Worm (Caenorhabditis elegans) whole organism, mixed stage, embryonic: ENCODE data around the gene K02D10.4.

Experiments used
- M03D4.4 ChIP-seq: sonication (generic microtip); optimal IDR thresholded peaks from 2 replicates; lab custom pipeline; 2017; ENCODE audit warnings: mild to moderate bottlenecking, missing genetic modification characterization, missing compliant biosample characterization
- blmp-1 ChIP-seq: fragments of 150-350 bp; optimal IDR thresholded peaks from 2 replicates; lab custom pipeline; 2014; ENCODE audit warnings: missing biosample characterization, missing genetic modification characterization
- elt-3 ChIP-seq: fragments of 150-350 bp; optimal IDR thresholded peaks from 2 replicates; lab custom pipeline; 2014; ENCODE audit warnings: missing biosample characterization, missing genetic modification characterization
- nhr-28 ChIP-seq: fragments of 150-350 bp; optimal IDR thresholded peaks from 2 replicates; lab custom pipeline; 2014; ENCODE audit warnings: missing biosample characterization, missing genetic modification characterization
- sem-2 ChIP-seq: fragments of 200-800 bp; sonication (Bioruptor generic); optimal IDR thresholded peaks from 2 replicates; lab custom pipeline; 2018; ENCODE audit warnings: mild to moderate bottlenecking, missing genetic modification characterization, missing compliant biosample characterization
- unc-62 ChIP-seq: fragments of 150-350 bp; optimal IDR thresholded peaks from 2 replicates; lab custom pipeline; 2014; ENCODE audit warnings: missing biosample characterization, missing genetic modification reagents, missing genetic modification characterization

ce11 chrIII:8784500-8784899 is 4.7 kb upstream of the K02D10.4 start:
- TF ChIP-seq M03D4.4 (tag; lab: Kevin White, UChicago) (no peak), unc-62 (GFP tag; lab: Kevin White, UChicago) (no peak), elt-3 (tag; lab: Kevin White, UChicago) (no peak), sem-2 (GFP tag; lab: Kevin White, UChicago) (no peak), nhr-28 (no peak), blmp-1 (no peak)
